Fruit fly (Drosophila melanogaster) whole organism, embryonic: ENCODE measurements around the gene CG6839.

Experiments used
- Abd-B ChIP-seq: fragments of 200-800 bp; sonication (Bioruptor generic); optimal IDR thresholded peaks from 2 replicates; lab custom pipeline; 2018; ENCODE audit warnings: missing biosample characterization, mild to moderate bottlenecking, missing genetic modification characterization, moderate library complexity
- Bgb ChIP-seq: fragments of 200-800 bp; sonication (Bioruptor generic); IDR thresholded peaks from 2 replicates; pipeline ENCODE4 v1.3.6; 2022; ENCODE audit warnings: missing biosample characterization, missing genetic modification characterization; ENCODE audit not compliant: partially characterized antibody
- Bteb2 ChIP-seq: fragments of 200-800 bp; sonication (Bioruptor generic); optimal IDR thresholded peaks from 2 replicates; lab custom pipeline; 2016; ENCODE audit warnings: missing biosample characterization, missing genetic modification characterization
- CG12104 ChIP-seq: fragments of 200-800 bp; sonication (Bioruptor generic); optimal IDR thresholded peaks from 3 replicates; lab custom pipeline; 2016; ENCODE audit warnings: missing biosample characterization, missing genetic modification characterization
- CG12659 ChIP-seq: fragments of 200-800 bp; sonication (Bioruptor generic); optimal IDR thresholded peaks from 3 replicates; lab custom pipeline; 2017; ENCODE audit warnings: mild to moderate bottlenecking, missing biosample characterization, missing genetic modification reagents, missing genetic modification characterization
- CG15073 ChIP-seq: fragments of 200-800 bp; sonication (Bioruptor generic); optimal IDR thresholded peaks from 2 replicates; lab custom pipeline; 2016; ENCODE audit warnings: missing biosample characterization, missing genetic modification characterization
- CG15514 ChIP-seq: fragments of 200-800 bp; sonication (Bioruptor generic); optimal IDR thresholded peaks from 3 replicates; lab custom pipeline; 2017; ENCODE audit warnings: missing biosample characterization, missing genetic modification characterization, mild to moderate bottlenecking, moderate library complexity, missing genetic modification reagents
- CG2116 ChIP-seq: fragments of 200-800 bp; sonication (Bioruptor generic); optimal IDR thresholded peaks from 3 replicates; lab custom pipeline; 2018; ENCODE audit warnings: missing biosample characterization, mild to moderate bottlenecking, missing genetic modification characterization
- CG2199 ChIP-seq: fragments of 200-800 bp; sonication (Bioruptor generic); IDR thresholded peaks from 3 replicates; pipeline ENCODE4 v1.3.6; 2022; ENCODE audit warnings: missing biosample characterization, missing genetic modification characterization
- CG2712 ChIP-seq: fragments of 200-800 bp; optimal IDR thresholded peaks from 3 replicates; lab custom pipeline; 2019; ENCODE audit warnings: missing biosample characterization, mild to moderate bottlenecking, missing genetic modification characterization, moderate library complexity
- CG2875 ChIP-seq: fragments of 200-800 bp; sonication (Bioruptor generic); optimal IDR thresholded peaks from 2 replicates; lab custom pipeline; 2017; ENCODE audit warnings: missing biosample characterization, mild to moderate bottlenecking, missing genetic modification characterization, missing genetic modification reagents
- CG3065 ChIP-seq: fragments of 200-800 bp; sonication (Bioruptor generic); optimal IDR thresholded peaks from 2 replicates; lab custom pipeline; 2016; ENCODE audit warnings: missing biosample characterization, missing genetic modification characterization
- CG34224 ChIP-seq: fragments of 200-800 bp; sonication (Bioruptor generic); IDR thresholded peaks from 3 replicates; pipeline ENCODE4 v1.3.6; 2022; ENCODE audit warnings: missing biosample characterization, missing genetic modification characterization; ENCODE audit not compliant: partially characterized antibody
- CG3995 ChIP-seq: fragments of 200-800 bp; sonication (Bioruptor generic); optimal IDR thresholded peaks from 3 replicates; lab custom pipeline; 2016; ENCODE audit warnings: missing biosample characterization, missing genetic modification characterization
- CG43689 ChIP-seq: fragments of 200-800 bp; sonication (Bioruptor generic); IDR thresholded peaks from 2 replicates; pipeline ENCODE4 v1.3.6; 2022; ENCODE audit warnings: missing biosample characterization, missing genetic modification characterization
- CG4424 ChIP-seq: fragments of 200-800 bp; sonication (Bioruptor generic); optimal IDR thresholded peaks from 3 replicates; lab custom pipeline; 2016; ENCODE audit warnings: missing biosample characterization, missing genetic modification characterization
- CG4730 ChIP-seq: fragments of 200-800 bp; sonication (Bioruptor generic); IDR thresholded peaks from 2 replicates; pipeline ENCODE4 v1.3.6; 2022; ENCODE audit warnings: missing biosample characterization, missing genetic modification characterization
- CG4820 ChIP-seq: fragments of 200-800 bp; sonication (Bioruptor generic); optimal IDR thresholded peaks from 3 replicates; lab custom pipeline; 2016; ENCODE audit warnings: missing biosample characterization, missing genetic modification characterization
- CG6765 ChIP-seq: fragments of 200-800 bp; sonication (Bioruptor generic); optimal IDR thresholded peaks from 3 replicates; lab custom pipeline; 2017; ENCODE audit warnings: missing biosample characterization, mild to moderate bottlenecking, missing genetic modification characterization
- CG7372 ChIP-seq: fragments of 200-800 bp; sonication (Bioruptor generic); IDR thresholded peaks from 2 replicates; pipeline ENCODE4 v1.3.6; 2022; ENCODE audit warnings: missing biosample characterization, missing genetic modification characterization
- CG7928 ChIP-seq: fragments of 200-800 bp; sonication (Bioruptor generic); optimal IDR thresholded peaks from 2 replicates; lab custom pipeline; 2017; ENCODE audit warnings: missing biosample characterization, mild to moderate bottlenecking, missing genetic modification characterization
- CG7987 ChIP-seq: fragments of 200-800 bp; sonication (Bioruptor generic); optimal IDR thresholded peaks from 2 replicates; lab custom pipeline; 2018; ENCODE audit warnings: missing biosample characterization, mild to moderate bottlenecking, missing genetic modification characterization, moderate library complexity
- CG8478 ChIP-seq: fragments of >200 bp; optimal IDR thresholded peaks from 2 replicates; lab custom pipeline; 2018
- Dfd ChIP-seq, 2 experiments: fragments of >200 bp; optimal IDR thresholded peaks; 2 replicates each; lab custom pipeline; 2017; ENCODE audit warnings: missing biosample characterization in 2 of 2, missing genetic modification characterization in 2 of 2
- E2f2 ChIP-seq: fragments of 200-800 bp; sonication (Bioruptor generic); IDR thresholded peaks from 2 replicates; pipeline ENCODE4 v1.3.6; 2022; ENCODE audit warnings: missing biosample characterization, missing genetic modification characterization
- Gsc ChIP-seq: fragments of 200-800 bp; sonication (Bioruptor generic); IDR thresholded peaks from 2 replicates; pipeline ENCODE4 v1.3.6; 2022; ENCODE audit warnings: missing biosample characterization, missing genetic modification characterization
- Gug ChIP-seq: fragments of 200-800 bp; sonication (Bioruptor generic); IDR thresholded peaks from 4 replicates; pipeline ENCODE4 v1.3.6; 2022; ENCODE audit warnings: missing biosample characterization, missing genetic modification characterization
- HmgD ChIP-seq: fragments of 200-800 bp; sonication (Bioruptor generic); optimal IDR thresholded peaks from 3 replicates; lab custom pipeline; 2016; ENCODE audit warnings: missing biosample characterization, missing genetic modification characterization
- HmgZ ChIP-seq: fragments of 200-800 bp; sonication (Bioruptor generic); optimal IDR thresholded peaks from 2 replicates; lab custom pipeline; 2018; ENCODE audit warnings: missing biosample characterization, mild to moderate bottlenecking, missing genetic modification characterization
- NFAT ChIP-seq: fragments of 200-800 bp; sonication (Bioruptor generic); IDR thresholded peaks from 2 replicates; pipeline ENCODE4 v1.3.6; 2022; ENCODE audit warnings: missing biosample characterization, missing genetic modification characterization
- PHDP ChIP-seq: fragments of 200-800 bp; sonication (Bioruptor generic); optimal IDR thresholded peaks from 3 replicates; lab custom pipeline; 2018; ENCODE audit warnings: missing biosample characterization, mild to moderate bottlenecking, missing genetic modification characterization, moderate library complexity
- Sin3A ChIP-seq: fragments of >200 bp; optimal IDR thresholded peaks from 2 replicates; lab custom pipeline; 2018
- Sry-β ChIP-seq: fragments of 200-800 bp; sonication (Bioruptor generic); optimal IDR thresholded peaks from 2 replicates; lab custom pipeline; 2018; ENCODE audit warnings: missing biosample characterization, mild to moderate bottlenecking, missing genetic modification characterization, moderate library complexity
- Xrp1 ChIP-seq: fragments of 200-800 bp; sonication (Bioruptor generic); IDR thresholded peaks from 2 replicates; pipeline ENCODE4 v1.3.6; 2022; ENCODE audit warnings: missing biosample characterization, missing genetic modification characterization
- ab ChIP-seq: fragments of 200-800 bp; sonication (Bioruptor generic); optimal IDR thresholded peaks from 2 replicates; lab custom pipeline; 2016; ENCODE audit warnings: missing biosample characterization, missing genetic modification characterization
- cato ChIP-seq: fragments of 200-800 bp; sonication (Bioruptor generic); optimal IDR thresholded peaks from 2 replicates; lab custom pipeline; 2016; ENCODE audit warnings: missing biosample characterization, missing genetic modification characterization, borderline replicate concordance
- dati ChIP-seq: fragments of 200-800 bp; sonication (Bioruptor generic); IDR thresholded peaks from 2 replicates; pipeline ENCODE4 v1.3.6; 2022; ENCODE audit warnings: missing biosample characterization, missing genetic modification characterization
- exex ChIP-seq: fragments of 200-800 bp; sonication (Bioruptor generic); optimal IDR thresholded peaks from 4 replicates; lab custom pipeline; 2018; ENCODE audit warnings: missing biosample characterization, mild to moderate bottlenecking, missing genetic modification characterization, moderate library complexity
- fru ChIP-seq: fragments of >200 bp; optimal IDR thresholded peaks from 2 replicates; lab custom pipeline; 2017
- gfzf ChIP-seq: fragments of 200-800 bp; sonication (Bioruptor generic); optimal IDR thresholded peaks from 2 replicates; lab custom pipeline; 2016; ENCODE audit warnings: missing biosample characterization, mild to moderate bottlenecking, missing genetic modification characterization, moderate library complexity
- hb ChIP-seq: fragments of 200-800 bp; sonication (Bioruptor generic); IDR thresholded peaks from 3 replicates; pipeline ENCODE4 v1.3.6; 2022; ENCODE audit warnings: missing biosample characterization, missing genetic modification characterization; ENCODE audit not compliant: partially characterized antibody
- luna ChIP-seq: fragments of 200-800 bp; sonication (Bioruptor generic); optimal IDR thresholded peaks from 2 replicates; lab custom pipeline; 2016; ENCODE audit warnings: missing biosample characterization, missing genetic modification characterization
- mam ChIP-seq: fragments of 200-800 bp; sonication (Bioruptor generic); optimal IDR thresholded peaks from 3 replicates; lab custom pipeline; 2016; ENCODE audit warnings: missing biosample characterization, missing genetic modification characterization
- odd ChIP-seq: fragments of 200-800 bp; sonication (Bioruptor generic); optimal IDR thresholded peaks from 2 replicates; lab custom pipeline; 2017; ENCODE audit warnings: missing biosample characterization, mild to moderate bottlenecking, missing genetic modification characterization
- pum ChIP-seq: fragments of 200-800 bp; sonication (Bioruptor generic); optimal IDR thresholded peaks from 2 replicates; lab custom pipeline; 2016; ENCODE audit warnings: missing biosample characterization, missing genetic modification characterization
- sc ChIP-seq, 3 experiments: fragments of >200 bp in 2 of 3; fragments of 200-800 bp in 1 of 3; sonication (Bioruptor generic) in 1 of 3; optimal IDR thresholded peaks; 2 replicates in 2 of 3; 3 replicates in 1 of 3; lab custom pipeline; 2017; ENCODE audit warnings: mild to moderate bottlenecking in 1 of 3, missing biosample characterization in 1 of 3, missing genetic modification characterization in 1 of 3, missing genetic modification reagents in 1 of 3
- slp2 ChIP-seq: fragments of 200-800 bp; sonication (Bioruptor generic); optimal IDR thresholded peaks from 2 replicates; lab custom pipeline; 2016; ENCODE audit warnings: missing biosample characterization, missing genetic modification characterization
- sna ChIP-seq: fragments of 200-800 bp; sonication (Bioruptor generic); IDR thresholded peaks from 2 replicates; pipeline ENCODE4 v1.3.6; 2022; ENCODE audit warnings: missing biosample characterization, missing genetic modification characterization; ENCODE audit not compliant: partially characterized antibody
- so ChIP-seq: fragments of 200-800 bp; sonication (Bioruptor generic); IDR thresholded peaks from 3 replicates; pipeline ENCODE4 v1.3.6; 2022; ENCODE audit warnings: missing biosample characterization, missing genetic modification characterization
- sr ChIP-seq: fragments of 200-800 bp; sonication (Bioruptor generic); IDR thresholded peaks from 3 replicates; pipeline ENCODE4 v1.3.6; 2022; ENCODE audit warnings: missing biosample characterization, missing genetic modification characterization
- tio ChIP-seq: fragments of 200-800 bp; sonication (Bioruptor generic); optimal IDR thresholded peaks from 2 replicates; lab custom pipeline; 2017; ENCODE audit warnings: missing biosample characterization, missing genetic modification characterization, inconsistent platforms
- vnd ChIP-seq: fragments of 200-800 bp; sonication (Bioruptor generic); IDR thresholded peaks from 3 replicates; pipeline ENCODE4 v1.3.6; 2022; ENCODE audit warnings: missing biosample characterization, missing genetic modification characterization; ENCODE audit not compliant: partially characterized antibody

The CG6839 gene

dm6 chr3L:18901411-18901810 is 16.0 kb upstream of the CG6839 start, which contains the start of the genes arx and CG6843 (continued):
- TF ChIP-seq CG34224 (GFP tag; lab: Robert Waterston, UW), result peak; percentile 95
- TF ChIP-seq so (GFP tag; lab: Robert Waterston, UW), result peak; percentile 78; the same call in 1 of the 3 replicates
- no peak for TF ChIP-seq Bteb2 (GFP tag; lab: Kevin White, UChicago)
- TF ChIP-seq ab, result no peak
- TF ChIP-seq CG12659 (GFP tag; lab: Kevin White, UChicago), result peak; percentile 72
- TF ChIP-seq Abd-B (GFP tag; lab: Kevin White, UChicago), result no peak
- TF ChIP-seq vnd (GFP tag; lab: Robert Waterston, UW), result peak; percentile 88
- TF ChIP-seq luna (GFP tag; lab: Kevin White, UChicago), result no peak
- TF ChIP-seq Sin3A (lab: Kevin White, UChicago), result peak; percentile 58
- no peak for TF ChIP-seq CG8478 (lab: Kevin White, UChicago)
- no peak for TF ChIP-seq pum (GFP tag; lab: Kevin White, UChicago)
- TF ChIP-seq CG4424 (GFP tag; lab: Kevin White, UChicago), result no peak
- peak; percentile 95 for TF ChIP-seq CG2116 (GFP tag; lab: Kevin White, UChicago)
- peak; percentile 84 for TF ChIP-seq sna (GFP tag; lab: Robert Waterston, UW)
- TF ChIP-seq CG7928 (GFP tag; lab: Kevin White, UChicago), result peak; percentile 9
- no peak for TF ChIP-seq Sry-β (GFP tag; lab: Kevin White, UChicago)
- no peak for TF ChIP-seq PHDP
- TF ChIP-seq NFAT (GFP tag; lab: Robert Waterston, UW), result no peak
- no peak for TF ChIP-seq cato
- no peak for TF ChIP-seq sc (optimal IDR thresholded peaks at IDR 0.05; lab: Kevin White, UChicago)
- no peak for TF ChIP-seq sc (GFP tag; optimal IDR thresholded peaks at IDR 0.05; lab: Kevin White, UChicago)
- TF ChIP-seq CG3065 (GFP tag; lab: Kevin White, UChicago), result no peak
- TF ChIP-seq CG2712 (tag; lab: Kevin White, UChicago), result peak; percentile 6
- TF ChIP-seq mam (GFP tag; lab: Kevin White, UChicago), result no peak
- peak; percentile 13; the same call in 1 of the 3 replicates for TF ChIP-seq CG2199
- no peak for TF ChIP-seq dati (GFP tag; lab: Robert Waterston, UW)
- peak; percentile 51 for TF ChIP-seq CG15514 (GFP tag; lab: Kevin White, UChicago)
- no peak for TF ChIP-seq Xrp1 (GFP tag; lab: Robert Waterston, UW)
- peak; percentile 70 for TF ChIP-seq E2f2
- TF ChIP-seq slp2 (GFP tag; lab: Kevin White, UChicago), result no peak
- peak; percentile 62 for TF ChIP-seq HmgZ
- no peak for TF ChIP-seq odd (GFP tag; lab: Kevin White, UChicago)
- no peak for TF ChIP-seq Gsc (GFP tag; lab: Robert Waterston, UW)
- no peak for TF ChIP-seq CG2875 (GFP tag; lab: Kevin White, UChicago)
- no peak for TF ChIP-seq CG15073 (GFP tag; lab: Kevin White, UChicago)
- peak; percentile 24 for TF ChIP-seq HmgD (GFP tag; lab: Kevin White, UChicago)
- no peak for TF ChIP-seq tio
- no peak for TF ChIP-seq Dfd (GFP tag; optimal IDR thresholded peaks at IDR 0.05; lab: Kevin White, UChicago)
- no peak for TF ChIP-seq Gug (GFP tag; lab: Robert Waterston, UW)
- no peak for TF ChIP-seq CG12104
- TF ChIP-seq Bgb, result peak; percentile 93
- peak; percentile 28 for TF ChIP-seq gfzf (GFP tag; lab: Kevin White, UChicago)
- TF ChIP-seq CG7987, result no peak
- TF ChIP-seq CG3995, result peak; percentile 89
- no peak for TF ChIP-seq CG4730 (GFP tag; lab: Robert Waterston, UW)
- TF ChIP-seq sr (GFP tag; lab: Robert Waterston, UW), result no peak
- peak; percentile 79 for TF ChIP-seq hb (GFP tag; lab: Robert Waterston, UW)
- no peak for TF ChIP-seq fru (lab: Kevin White, UChicago)
- no peak for TF ChIP-seq CG6765
- TF ChIP-seq CG43689 (GFP tag; lab: Robert Waterston, UW), result no peak
- no peak for TF ChIP-seq CG4820 (GFP tag; lab: Kevin White, UChicago)
- TF ChIP-seq exex, result no peak
- no peak for TF ChIP-seq CG7372 (GFP tag; lab: Robert Waterston, UW)
